Fruit fly (Drosophila melanogaster) whole organism, embryonic: Measurements from ENCODE around the gene CG31560.

Experiments
- CG10462 ChIP-seq: fragments of 200-800 bp; sonication (Bioruptor generic); optimal IDR thresholded peaks from 2 replicates; lab custom pipeline; 2016; ENCODE audit warnings: missing biosample characterization, missing genetic modification characterization
- CG12659 ChIP-seq: fragments of 200-800 bp; sonication (Bioruptor generic); optimal IDR thresholded peaks from 3 replicates; lab custom pipeline; 2017; ENCODE audit warnings: mild to moderate bottlenecking, missing biosample characterization, missing genetic modification reagents, missing genetic modification characterization
- CG13123 ChIP-seq: fragments of 200-800 bp; sonication (Bioruptor generic); optimal IDR thresholded peaks from 2 replicates; lab custom pipeline; 2016; ENCODE audit warnings: missing biosample characterization, missing genetic modification characterization
- CG13424 ChIP-seq: fragments of 200-800 bp; sonication (Bioruptor generic); optimal IDR thresholded peaks from 2 replicates; lab custom pipeline; 2019; ENCODE audit warnings: missing biosample characterization, mild to moderate bottlenecking, missing genetic modification characterization, moderate library complexity
- CG13624 ChIP-seq: fragments of 200-800 bp; sonication (Bioruptor generic); optimal IDR thresholded peaks from 2 replicates; lab custom pipeline; 2016; ENCODE audit warnings: missing biosample characterization, missing genetic modification characterization
- CG1602 ChIP-seq: fragments of 200-800 bp; sonication (Bioruptor generic); optimal IDR thresholded peaks from 3 replicates; lab custom pipeline; 2016; ENCODE audit warnings: missing biosample characterization, missing genetic modification characterization
- CG16863 ChIP-seq: fragments of 200-800 bp; sonication (Bioruptor generic); optimal IDR thresholded peaks from 3 replicates; lab custom pipeline; 2016; ENCODE audit warnings: missing biosample characterization, missing genetic modification characterization
- CG18011 ChIP-seq: fragments of 200-800 bp; sonication (Bioruptor generic); optimal IDR thresholded peaks from 2 replicates; lab custom pipeline; 2017; ENCODE audit warnings: missing biosample characterization, missing genetic modification characterization, mild to moderate bottlenecking, moderate library complexity, missing genotype
- CG2116 ChIP-seq: fragments of 200-800 bp; sonication (Bioruptor generic); optimal IDR thresholded peaks from 3 replicates; lab custom pipeline; 2018; ENCODE audit warnings: missing biosample characterization, mild to moderate bottlenecking, missing genetic modification characterization
- CG31388 ChIP-seq: fragments of 200-800 bp; sonication (Bioruptor generic); optimal IDR thresholded peaks from 2 replicates; lab custom pipeline; 2016; ENCODE audit warnings: missing biosample characterization, missing genetic modification characterization
- CG42726 ChIP-seq: fragments of 200-800 bp; sonication (Bioruptor generic); IDR thresholded peaks from 2 replicates; pipeline ENCODE4 v1.3.6; 2022; ENCODE audit warnings: missing biosample characterization, missing genetic modification characterization; ENCODE audit not compliant: partially characterized antibody
- CG4360 ChIP-seq: fragments of 200-800 bp; sonication (Bioruptor generic); IDR thresholded peaks from 2 replicates; pipeline ENCODE4 v1.3.6; 2022; ENCODE audit warnings: missing biosample characterization, missing genetic modification characterization
- CG43689 ChIP-seq: fragments of 200-800 bp; sonication (Bioruptor generic); IDR thresholded peaks from 2 replicates; pipeline ENCODE4 v1.3.6; 2022; ENCODE audit warnings: missing biosample characterization, missing genetic modification characterization
- CG4820 ChIP-seq: fragments of 200-800 bp; sonication (Bioruptor generic); optimal IDR thresholded peaks from 3 replicates; lab custom pipeline; 2016; ENCODE audit warnings: missing biosample characterization, missing genetic modification characterization
- CG5180 ChIP-seq: fragments of 200-800 bp; sonication (Bioruptor generic); optimal IDR thresholded peaks from 3 replicates; lab custom pipeline; 2017; ENCODE audit warnings: missing biosample characterization, missing genetic modification characterization, mild to moderate bottlenecking, moderate library complexity, missing genetic modification reagents
- CG5953 ChIP-seq: fragments of 200-800 bp; sonication (Bioruptor generic); IDR thresholded peaks from 2 replicates; pipeline ENCODE4 v1.3.6; 2022; ENCODE audit warnings: missing biosample characterization, missing genetic modification characterization
- CG6854 ChIP-seq: fragments of 200-800 bp; sonication (Bioruptor generic); optimal IDR thresholded peaks from 3 replicates; lab custom pipeline; 2017; ENCODE audit warnings: missing biosample characterization, mild to moderate bottlenecking, missing genetic modification characterization
- CG7372 ChIP-seq: fragments of 200-800 bp; sonication (Bioruptor generic); IDR thresholded peaks from 2 replicates; pipeline ENCODE4 v1.3.6; 2022; ENCODE audit warnings: missing biosample characterization, missing genetic modification characterization
- CG7556 ChIP-seq: fragments of 200-800 bp; sonication (Bioruptor generic); optimal IDR thresholded peaks from 2 replicates; lab custom pipeline; 2017; ENCODE audit warnings: missing biosample characterization, mild to moderate bottlenecking, missing genetic modification characterization
- CG8924 ChIP-seq: fragments of 200-800 bp; optimal IDR thresholded peaks from 3 replicates; lab custom pipeline; 2019; ENCODE audit warnings: missing biosample characterization, mild to moderate bottlenecking, missing genetic modification characterization, moderate library complexity
- CG8944 ChIP-seq: fragments of 200-800 bp; sonication (Bioruptor generic); optimal IDR thresholded peaks from 3 replicates; lab custom pipeline; 2016; ENCODE audit warnings: missing biosample characterization, missing genetic modification characterization
- Camta ChIP-seq: fragments of 200-800 bp; sonication (Bioruptor generic); optimal IDR thresholded peaks from 2 replicates; lab custom pipeline; 2016; ENCODE audit warnings: missing biosample characterization, missing genetic modification characterization
- Gsc ChIP-seq: fragments of 200-800 bp; sonication (Bioruptor generic); IDR thresholded peaks from 2 replicates; pipeline ENCODE4 v1.3.6; 2022; ENCODE audit warnings: missing biosample characterization, missing genetic modification characterization
- Med ChIP-seq: fragments of 200-800 bp; sonication (Bioruptor generic); peaks from one replicate; lab custom pipeline; 2016; ENCODE audit warnings: missing biosample characterization, missing genetic modification characterization, mild to moderate bottlenecking, inconsistent platforms, moderate library complexity
- NC2β ChIP-seq: fragments of 200-800 bp; sonication (Bioruptor generic); optimal IDR thresholded peaks from 2 replicates; lab custom pipeline; 2016; ENCODE audit warnings: missing biosample characterization, missing genetic modification characterization
- Ptx1 ChIP-seq: fragments of 200-800 bp; sonication (Bioruptor generic); IDR thresholded peaks from 2 replicates; pipeline ENCODE4 v1.3.6; 2022; ENCODE audit warnings: missing biosample characterization, missing genetic modification characterization
- Usf ChIP-seq: fragments of 200-800 bp; sonication (Bioruptor generic); optimal IDR thresholded peaks from 2 replicates; lab custom pipeline; 2017; ENCODE audit warnings: missing genotype, missing biosample characterization, missing genetic modification characterization
- ara ChIP-seq: fragments of 200-800 bp; sonication (Bioruptor generic); IDR thresholded peaks from 2 replicates; pipeline ENCODE4 v1.3.6; 2022; ENCODE audit warnings: missing biosample characterization, missing genetic modification characterization
- az2 ChIP-seq: fragments of 200-800 bp; sonication (Bioruptor generic); optimal IDR thresholded peaks from 3 replicates; lab custom pipeline; 2016; ENCODE audit warnings: missing biosample characterization, missing genetic modification characterization
- cato ChIP-seq: fragments of 200-800 bp; sonication (Bioruptor generic); optimal IDR thresholded peaks from 2 replicates; lab custom pipeline; 2016; ENCODE audit warnings: missing biosample characterization, missing genetic modification characterization, borderline replicate concordance
- crp ChIP-seq, 2 experiments: fragments of 200-800 bp; sonication (Bioruptor generic); optimal IDR thresholded peaks; 2 replicates in 1 of 2; 3 replicates in 1 of 2; lab custom pipeline; 2017; ENCODE audit warnings: missing biosample characterization in 2 of 2, missing genetic modification characterization in 2 of 2, mild to moderate bottlenecking in 1 of 2, moderate library complexity in 1 of 2
- en ChIP-seq: fragments of 200-800 bp; sonication (Bioruptor generic); optimal IDR thresholded peaks from 2 replicates; lab custom pipeline; 2016; ENCODE audit warnings: missing biosample characterization, missing genetic modification characterization
- grau ChIP-seq: fragments of 200-800 bp; optimal IDR thresholded peaks from 3 replicates; lab custom pipeline; 2019; ENCODE audit warnings: missing biosample characterization, mild to moderate bottlenecking, missing genetic modification characterization, moderate library complexity
- jing ChIP-seq: fragments of 200-800 bp; sonication (Bioruptor generic); optimal IDR thresholded peaks from 2 replicates; lab custom pipeline; 2018; ENCODE audit warnings: missing biosample characterization, mild to moderate bottlenecking, missing genetic modification characterization
- kah ChIP-seq: fragments of 200-800 bp; sonication (Bioruptor generic); optimal IDR thresholded peaks from 2 replicates; lab custom pipeline; 2018; ENCODE audit warnings: missing biosample characterization, mild to moderate bottlenecking, missing genetic modification characterization
- kni ChIP-seq: fragments of 200-800 bp; sonication (Bioruptor generic); optimal IDR thresholded peaks from 3 replicates; lab custom pipeline; 2017; ENCODE audit warnings: mild to moderate bottlenecking, missing biosample characterization, missing genetic modification reagents, missing genetic modification characterization
- lab ChIP-seq: fragments of 200-800 bp; sonication (Bioruptor generic); optimal IDR thresholded peaks from 3 replicates; lab custom pipeline; 2017; ENCODE audit warnings: missing biosample characterization, missing genetic modification characterization, mild to moderate bottlenecking, moderate library complexity, missing genetic modification reagents
- lola ChIP-seq, 3 experiments: fragments of >200 bp in 2 of 3; fragments of 200-800 bp in 1 of 3; sonication (Bioruptor generic) in 1 of 3; optimal IDR thresholded peaks; 2 replicates each; lab custom pipeline; 2017 to 2019; ENCODE audit warnings: missing biosample characterization in 3 of 3, missing genetic modification characterization in 3 of 3, mild to moderate bottlenecking in 1 of 3, moderate library complexity in 1 of 3
- otp ChIP-seq: fragments of 200-800 bp; sonication (Bioruptor generic); IDR thresholded peaks from 3 replicates; pipeline ENCODE4, ENCODE4 v1.3.6; 2022; ENCODE audit warnings: missing biosample characterization, missing genetic modification characterization
- psq ChIP-seq: fragments of 200-800 bp; sonication (Bioruptor generic); optimal IDR thresholded peaks from 2 replicates; lab custom pipeline; 2017; ENCODE audit warnings: missing biosample characterization, missing genetic modification characterization
- pum ChIP-seq: fragments of 200-800 bp; sonication (Bioruptor generic); optimal IDR thresholded peaks from 2 replicates; lab custom pipeline; 2016; ENCODE audit warnings: missing biosample characterization, missing genetic modification characterization
- row ChIP-seq: fragments of 200-800 bp; sonication (Bioruptor generic); IDR thresholded peaks from 3 replicates; pipeline ENCODE4 v1.3.6; 2022; ENCODE audit warnings: missing biosample characterization, missing genetic modification characterization
- schlank ChIP-seq: fragments of 200-800 bp; sonication (Bioruptor generic); optimal IDR thresholded peaks from 2 replicates; lab custom pipeline; 2018; ENCODE audit warnings: missing biosample characterization, mild to moderate bottlenecking, missing genetic modification characterization
- slp2 ChIP-seq: fragments of 200-800 bp; sonication (Bioruptor generic); optimal IDR thresholded peaks from 2 replicates; lab custom pipeline; 2016; ENCODE audit warnings: missing biosample characterization, missing genetic modification characterization
- so ChIP-seq: fragments of 200-800 bp; sonication (Bioruptor generic); IDR thresholded peaks from 3 replicates; pipeline ENCODE4 v1.3.6; 2022; ENCODE audit warnings: missing biosample characterization, missing genetic modification characterization
- stc ChIP-seq: fragments of 200-800 bp; sonication (Bioruptor generic); IDR thresholded peaks from 2 replicates; pipeline ENCODE4 v1.3.6; 2022; ENCODE audit warnings: missing biosample characterization, missing genetic modification characterization
- ttk ChIP-seq: fragments of 200-800 bp; sonication (Bioruptor generic); IDR thresholded peaks from 2 replicates; pipeline ENCODE4 v2.1.2; 2022; ENCODE audit warnings: missing biosample characterization, missing genetic modification characterization
- tx ChIP-seq: fragments of 200-800 bp; sonication (Bioruptor generic); optimal IDR thresholded peaks from 2 replicates; lab custom pipeline; 2016; ENCODE audit warnings: missing biosample characterization, missing genetic modification characterization
- vvl ChIP-seq: fragments of 200-800 bp; sonication (Bioruptor generic); IDR thresholded peaks from 2 replicates; pipeline ENCODE4 v1.3.6; 2022; ENCODE audit warnings: missing biosample characterization, missing genetic modification characterization

Gene CG31560

dm6 chr3R:6353624-6354352 is 44.0 kb downstream of the CG31560 start (continued):
- peak; percentile 39 for TF ChIP-seq NC2β (GFP tag; lab: Kevin White, UChicago)
- peak; percentile 48 for TF ChIP-seq CG8944 (GFP tag; lab: Kevin White, UChicago)
- no peak for TF ChIP-seq ara
- TF ChIP-seq CG4360 (GFP tag; lab: Robert Waterston, UW) = no peak
- peak; percentile 28 for TF ChIP-seq psq (GFP tag; lab: Kevin White, UChicago)
- TF ChIP-seq Med = peak; percentile 89
- TF ChIP-seq lola (GFP tag; optimal IDR thresholded peaks at IDR 0.05; lab: Kevin White, UChicago) = peak in 1 of 3 experiments; percentile 81
- TF ChIP-seq ttk = peak; percentile 63
- peak; percentile 83 for TF ChIP-seq CG18011 (GFP tag; lab: Kevin White, UChicago)
- no peak for TF ChIP-seq lab
- peak; percentile 67 for TF ChIP-seq cato (GFP tag; lab: Kevin White, UChicago)
- peak; percentile 58 for TF ChIP-seq CG5953 (GFP tag; lab: Robert Waterston, UW)
- TF ChIP-seq Ptx1 (GFP tag; lab: Robert Waterston, UW) = peak; percentile 67
- peak; percentile 78 for TF ChIP-seq jing (GFP tag; lab: Kevin White, UChicago)
- TF ChIP-seq az2 (GFP tag; lab: Kevin White, UChicago) = peak; percentile 81
- TF ChIP-seq slp2 (GFP tag; lab: Kevin White, UChicago) = peak; percentile 48
- TF ChIP-seq grau (tag; lab: Kevin White, UChicago) = peak; percentile 85
- TF ChIP-seq CG6854 (GFP tag; lab: Kevin White, UChicago) = peak; percentile 80
- TF ChIP-seq CG7556 (GFP tag; lab: Kevin White, UChicago) = peak; percentile 89
- TF ChIP-seq CG13624 (GFP tag; lab: Kevin White, UChicago) = peak; percentile 61
- TF ChIP-seq CG43689 = no peak
- TF ChIP-seq pum (GFP tag; lab: Kevin White, UChicago) = peak; percentile 35
- peak; percentile 64 for TF ChIP-seq en
- peak; percentile 26 for TF ChIP-seq CG31388 (GFP tag; lab: Kevin White, UChicago)
- no peak for TF ChIP-seq kni (GFP tag; lab: Kevin White, UChicago)
- TF ChIP-seq CG8924 = no peak
- no peak; the same call in 1 of the 2 replicates for TF ChIP-seq vvl (GFP tag; lab: Robert Waterston, UW)
- peak; percentile 16 for TF ChIP-seq Usf
- TF ChIP-seq CG13424 (tag; lab: Kevin White, UChicago) = peak; percentile 87
- peak; percentile 42 for TF ChIP-seq CG13123 (GFP tag; lab: Kevin White, UChicago)
- TF ChIP-seq schlank (tag; lab: Kevin White, UChicago) = peak; percentile 15
- peak; percentile 68 for TF ChIP-seq CG4820 (GFP tag; lab: Kevin White, UChicago)
- TF ChIP-seq so (GFP tag; lab: Robert Waterston, UW) = peak; percentile 62; the same call in 1 of the 3 replicates
- TF ChIP-seq CG16863 (GFP tag; lab: Kevin White, UChicago) = peak; percentile 41
- peak; percentile 52 for TF ChIP-seq kah (GFP tag; lab: Kevin White, UChicago)
- TF ChIP-seq otp (GFP tag; lab: Robert Waterston, UW) = peak; percentile 12; the same call in 1 of the 3 replicates
- TF ChIP-seq stc (GFP tag; lab: Robert Waterston, UW) = peak; percentile 73
- peak; percentile 15; the same call in 1 of the 2 replicates for TF ChIP-seq CG7372 (GFP tag; lab: Robert Waterston, UW)
- peak; percentile 71 for TF ChIP-seq CG5180 (GFP tag; lab: Kevin White, UChicago)
- TF ChIP-seq CG12659 = peak; percentile 89
- TF ChIP-seq Gsc = peak; percentile 23; the same call in 1 of the 2 replicates
- TF ChIP-seq CG2116 = peak; percentile 32
- peak; percentile 89 for TF ChIP-seq row (GFP tag; lab: Robert Waterston, UW)
- peak; percentile 49 for TF ChIP-seq Camta (GFP tag; lab: Kevin White, UChicago)
- no peak for TF ChIP-seq CG42726 (GFP tag; lab: Robert Waterston, UW)
- TF ChIP-seq crp (GFP tag; optimal IDR thresholded peaks at IDR 0.05; lab: Kevin White, UChicago) = peak in 1 of 2 experiments; percentile 37
- TF ChIP-seq CG10462 (GFP tag; lab: Kevin White, UChicago) = peak; percentile 69
- peak; percentile 69 for TF ChIP-seq tx (GFP tag; lab: Kevin White, UChicago)
- TF ChIP-seq CG1602 (GFP tag; lab: Kevin White, UChicago) = peak; percentile 72
